Worm (Caenorhabditis elegans) whole organism, mixed stage, embryonic: Measurements from ENCODE around the gene T11F9.10.
"Not testable (repeated sequence)": the region's sequence is repeated elsewhere in the genome, so short reads cannot be mapped to it uniquely, and the experiment has no call there.

Source experiments
- M03D4.4 ChIP-seq: sonication (generic microtip); optimal IDR thresholded peaks from 2 replicates; lab custom pipeline; 2017; ENCODE audit warnings: mild to moderate bottlenecking, missing genetic modification characterization, missing compliant biosample characterization
- bed-3 ChIP-seq: fragments of 200-800 bp; sonication (Bioruptor generic); optimal IDR thresholded peaks from 3 replicates; lab custom pipeline; 2018; ENCODE audit warnings: mild to moderate bottlenecking, missing genetic modification characterization, moderate library complexity, missing compliant biosample characterization
- ceh-39 ChIP-seq: fragments of 150-350 bp; optimal IDR thresholded peaks from 2 replicates; lab custom pipeline; 2014; ENCODE audit warnings: missing biosample characterization, missing genetic modification characterization
- ceh-83 ChIP-seq: fragments of 200-800 bp; sonication (Bioruptor generic); optimal IDR thresholded peaks from 2 replicates; lab custom pipeline; 2018; ENCODE audit warnings: mild to moderate bottlenecking, missing genetic modification characterization, missing compliant biosample characterization
- ces-1 ChIP-seq: fragments of 150-350 bp; optimal IDR thresholded peaks from 2 replicates; lab custom pipeline; 2014; ENCODE audit warnings: missing biosample characterization, missing genetic modification reagents, missing genetic modification characterization
- cnd-1 ChIP-seq: fragments of 200-800 bp; sonication (Bioruptor generic); optimal IDR thresholded peaks from 2 replicates; lab custom pipeline; 2018; ENCODE audit warnings: mild to moderate bottlenecking, missing genetic modification characterization, missing compliant biosample characterization
- elt-1 ChIP-seq: sonication (generic microtip); optimal IDR thresholded peaks from 2 replicates; lab custom pipeline; 2017; ENCODE audit warnings: missing genetic modification characterization, mild to moderate bottlenecking, missing compliant biosample characterization, antibody characterized with exemption, moderate library complexity, borderline replicate concordance; ENCODE audit not compliant: insufficient read depth
- elt-3 ChIP-seq: fragments of 150-350 bp; optimal IDR thresholded peaks from 2 replicates; lab custom pipeline; 2014; ENCODE audit warnings: missing biosample characterization, missing genetic modification characterization
- flh-1 ChIP-seq: fragments of 200-800 bp; sonication (Bioruptor generic); optimal IDR thresholded peaks from 2 replicates; lab custom pipeline; 2018; ENCODE audit warnings: mild to moderate bottlenecking, missing genetic modification characterization, moderate library complexity, missing compliant biosample characterization
- ham-2 ChIP-seq: fragments of 200-800 bp; sonication (Bioruptor generic); optimal IDR thresholded peaks from 2 replicates; lab custom pipeline; 2018; ENCODE audit warnings: mild to moderate bottlenecking, missing genetic modification characterization, missing compliant biosample characterization
- hlh-1 ChIP-seq: fragments of 150-350 bp; optimal IDR thresholded peaks from 2 replicates; lab custom pipeline; 2014; ENCODE audit warnings: missing biosample characterization, missing genetic modification reagents, missing genetic modification characterization
- lin-13 ChIP-seq: fragments of 150-350 bp; optimal IDR thresholded peaks from 2 replicates; lab custom pipeline; 2014; ENCODE audit warnings: missing biosample characterization, missing genetic modification characterization
- lin-32 ChIP-seq: fragments of 200-800 bp; sonication (Bioruptor generic); optimal IDR thresholded peaks from 2 replicates; lab custom pipeline; 2018; ENCODE audit warnings: mild to moderate bottlenecking, missing genetic modification characterization, missing compliant biosample characterization
- lsy-2 ChIP-seq: fragments of 150-350 bp; optimal IDR thresholded peaks from 2 replicates; lab custom pipeline; 2014; ENCODE audit warnings: missing biosample characterization, missing genetic modification characterization
- mab-5 ChIP-seq: fragments of 150-350 bp; optimal IDR thresholded peaks from 2 replicates; lab custom pipeline; 2014; ENCODE audit warnings: missing biosample characterization, missing genetic modification characterization
- mep-1 ChIP-seq: fragments of 150-350 bp; optimal IDR thresholded peaks from 2 replicates; lab custom pipeline; 2017; ENCODE audit warnings: missing biosample characterization, missing genetic modification reagents, missing genetic modification characterization, inconsistent platforms
- mls-2 ChIP-seq: sonication (generic microtip); optimal IDR thresholded peaks from 2 replicates; lab custom pipeline; 2016; ENCODE audit warnings: mild to moderate bottlenecking, missing genetic modification characterization, moderate library complexity, missing compliant biosample characterization
- nhr-12 ChIP-seq: fragments of 150-350 bp; optimal IDR thresholded peaks from 2 replicates; lab custom pipeline; 2014; ENCODE audit warnings: missing biosample characterization, missing genetic modification characterization
- nhr-2 ChIP-seq: fragments of 150-350 bp; optimal IDR thresholded peaks from 2 replicates; lab custom pipeline; 2014; ENCODE audit warnings: missing biosample characterization, missing genetic modification characterization
- nhr-237 ChIP-seq: fragments of 150-350 bp; optimal IDR thresholded peaks from 2 replicates; lab custom pipeline; 2014; ENCODE audit warnings: missing biosample characterization, missing genetic modification characterization
- nhr-28 ChIP-seq: fragments of 150-350 bp; optimal IDR thresholded peaks from 2 replicates; lab custom pipeline; 2014; ENCODE audit warnings: missing biosample characterization, missing genetic modification characterization
- nhr-76 ChIP-seq: sonication (generic microtip); optimal IDR thresholded peaks from 2 replicates; lab custom pipeline; 2017; ENCODE audit warnings: missing biosample characterization, missing genetic modification characterization
- pha-4 ChIP-seq: fragments of 150-350 bp; optimal IDR thresholded peaks from 2 replicates; lab custom pipeline; 2018; ENCODE audit warnings: missing biosample characterization, missing genetic modification reagents, missing genetic modification characterization
- snpc-4 ChIP-seq: fragments of 150-350 bp; optimal IDR thresholded peaks from 2 replicates; lab custom pipeline; 2014; ENCODE audit warnings: missing biosample characterization, missing genetic modification characterization
- sptf-1 ChIP-seq: sonication (generic microtip); optimal IDR thresholded peaks from 2 replicates; lab custom pipeline; 2017; ENCODE audit warnings: mild to moderate bottlenecking, missing genetic modification characterization, moderate library complexity, missing compliant biosample characterization
- tbx-8 ChIP-seq: fragments of 200-800 bp; sonication (Bioruptor generic); optimal IDR thresholded peaks from 2 replicates; lab custom pipeline; 2018; ENCODE audit warnings: mild to moderate bottlenecking, missing genetic modification characterization, moderate library complexity, missing compliant biosample characterization
- unc-120 ChIP-seq: sonication (generic microtip); optimal IDR thresholded peaks from 2 replicates; lab custom pipeline; 2017; ENCODE audit warnings: missing genetic modification characterization, missing compliant biosample characterization; ENCODE audit not compliant: poor library complexity, severe bottlenecking
- unc-39 ChIP-seq: fragments of 150-350 bp; optimal IDR thresholded peaks from 2 replicates; lab custom pipeline; 2014; ENCODE audit warnings: missing biosample characterization, missing genetic modification characterization
- unc-62 ChIP-seq: fragments of 150-350 bp; optimal IDR thresholded peaks from 2 replicates; lab custom pipeline; 2014; ENCODE audit warnings: missing biosample characterization, missing genetic modification reagents, missing genetic modification characterization
- zip-8 ChIP-seq: fragments of 150-350 bp; optimal IDR thresholded peaks from 2 replicates; lab custom pipeline; 2014; ENCODE audit warnings: missing biosample characterization, missing genetic modification characterization
- ztf-11 ChIP-seq: fragments of 150-350 bp; optimal IDR thresholded peaks from 2 replicates; lab custom pipeline; 2014; ENCODE audit warnings: missing biosample characterization, missing genetic modification characterization

The T11F9.10 gene

ce11 chrV:11479406-11479805 is 7.4 kb upstream of the T11F9.10 start, which contains the start of gene T11F9.22:
TSS of gene T11F9.22 (plus strand) at chrV:11479706.
- no peak for TF ChIP-seq sptf-1 (tag; lab: Kevin White, UChicago)
- TF ChIP-seq ztf-11 (tag; lab: Kevin White, UChicago): no peak
- no peak for TF ChIP-seq mep-1 (tag; lab: Kevin White, UChicago)
- no peak for TF ChIP-seq tbx-8 (GFP tag; lab: Kevin White, UChicago)

DNA sequence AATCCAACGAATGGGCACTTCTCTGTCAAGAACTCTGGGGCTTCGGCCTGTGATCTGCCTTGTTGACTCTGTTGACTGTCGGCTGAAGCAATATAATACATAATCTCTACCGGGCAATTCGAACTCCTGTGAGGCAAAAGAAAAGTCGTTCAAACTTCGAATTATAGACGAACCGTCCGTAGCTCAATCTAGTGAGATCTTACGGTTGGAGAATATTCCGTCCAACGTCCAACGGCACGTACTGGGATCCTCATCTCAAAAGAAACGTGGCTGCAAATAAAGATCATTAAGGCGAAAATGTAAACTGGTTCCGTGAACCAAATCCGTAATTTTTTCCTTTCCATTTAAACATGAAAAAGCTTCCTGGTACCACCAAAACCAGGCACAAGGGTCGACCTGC is 6.0 kb upstream of the T11F9.10 start, which contains the start of gene T11F9.14:
Gene T11F9.14, minus strand, starts transcription at position 101 of the 400 bp plus-strand sequence.
- not testable (repeated sequence) for TF ChIP-seq bed-3; ztf-11 (tag; lab: Kevin White, UChicago); lin-13

DNA sequence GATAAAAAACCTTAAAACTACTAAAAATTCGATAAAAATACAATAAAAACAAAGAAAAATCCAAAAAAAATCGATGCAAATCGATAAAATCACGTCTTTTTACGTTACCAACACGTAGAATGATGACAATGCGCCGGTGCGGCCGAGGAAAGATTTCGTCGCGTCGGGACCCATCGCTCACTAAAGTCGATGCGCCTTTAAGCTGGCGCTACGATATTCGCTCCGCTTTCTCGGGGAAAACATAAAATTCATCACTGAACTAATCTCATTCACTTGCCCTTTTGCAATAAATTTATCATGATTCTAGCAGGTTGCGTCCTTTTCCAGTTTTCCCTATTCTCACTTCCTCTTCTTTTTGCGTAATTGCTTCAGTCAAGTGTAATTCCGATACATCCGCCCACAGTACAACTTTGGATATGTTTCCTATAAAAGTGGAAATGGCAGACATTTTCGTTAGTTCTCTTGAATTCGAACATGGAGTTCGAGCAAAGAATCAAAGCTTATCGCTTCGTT is 3.1 kb upstream of the T11F9.10 start, which contains the start of gene col-157:
Gene col-157, plus strand, starts transcription at position 463 of the 513 bp plus-strand sequence.
- not testable (repeated sequence) for TF ChIP-seq ceh-83 (GFP tag; lab: Kevin White, UChicago); elt-3 (tag; lab: Kevin White, UChicago); unc-39 (tag; lab: Kevin White, UChicago)

ce11 chrV:11484404-11484803 is 2.4 kb upstream of the T11F9.10 start:
- TF ChIP-seq mab-5 (tag; lab: Kevin White, UChicago) (no peak), lsy-2 (tag; lab: Kevin White, UChicago) (no peak), nhr-2 (tag; lab: Kevin White, UChicago) (no peak), pha-4 (no peak), ces-1 (GFP tag; lab: Kevin White, UChicago) (no peak), ham-2 (no peak), nhr-12 (tag; lab: Kevin White, UChicago) (no peak), cnd-1 (tag; lab: Kevin White, UChicago) (no peak), unc-39 (tag; lab: Kevin White, UChicago) (no peak), snpc-4 (tag; lab: Kevin White, UChicago) (no peak), M03D4.4 (no peak), nhr-28 (no peak), elt-1 (tag; lab: Kevin White, UChicago) (no peak), nhr-237 (no peak), flh-1 (GFP tag; lab: Kevin White, UChicago) (no peak), bed-3 (no peak), nhr-76 (tag; lab: Kevin White, UChicago) (no peak), ztf-11 (tag; lab: Kevin White, UChicago) (no peak), elt-3 (tag; lab: Kevin White, UChicago) (no peak), mls-2 (tag; lab: Kevin White, UChicago) (no peak)

- TF ChIP-seq ztf-11 (tag; lab: Kevin White, UChicago): no peak
- TF ChIP-seq mab-5 (tag; lab: Kevin White, UChicago): no peak
- TF ChIP-seq bed-3: no peak
- no peak for TF ChIP-seq ces-1 (GFP tag; lab: Kevin White, UChicago)
- TF ChIP-seq lsy-2 (tag; lab: Kevin White, UChicago): no peak
- no peak for TF ChIP-seq ceh-39 (tag; lab: Kevin White, UChicago)
- no peak for TF ChIP-seq elt-3 (tag; lab: Kevin White, UChicago)
- no peak for TF ChIP-seq nhr-28
- no peak for TF ChIP-seq zip-8
- TF ChIP-seq nhr-12 (tag; lab: Kevin White, UChicago): no peak
- TF ChIP-seq unc-120 (tag; lab: Kevin White, UChicago): no peak
- TF ChIP-seq snpc-4 (tag; lab: Kevin White, UChicago): no peak
- TF ChIP-seq nhr-2 (tag; lab: Kevin White, UChicago): no peak
- TF ChIP-seq ham-2: no peak
- no peak for TF ChIP-seq hlh-1
- TF ChIP-seq unc-62 (GFP tag; lab: Kevin White, UChicago): no peak
- TF ChIP-seq elt-1 (tag; lab: Kevin White, UChicago): no peak
- TF ChIP-seq pha-4: no peak
- no peak for TF ChIP-seq lin-32 (GFP tag; lab: Kevin White, UChicago)
Measured at ce11 chrV:11485558-11485957, 1.2 kb upstream of the T11F9.10 start, which contains the start of gene srh-1. TSS of gene srh-1 (plus strand) at chrV:11485858.
